Worm (Caenorhabditis elegans) whole organism, late embryonic: ENCODE measurements around the gene exl-1.

Source experiments
- C38D4.7 ChIP-seq: fragments of 200-800 bp; sonication (Bioruptor generic); optimal IDR thresholded peaks from 2 replicates; lab custom pipeline; 2018; ENCODE audit warnings: mild to moderate bottlenecking, missing genetic modification characterization, moderate library complexity, missing compliant biosample characterization
- F13H6.1 ChIP-seq: sonication (generic microtip); optimal IDR thresholded peaks from 2 replicates; lab custom pipeline; 2016; ENCODE audit warnings: missing genetic modification characterization, missing compliant biosample characterization
- K02D7.2 ChIP-seq: sonication (generic microtip); optimal IDR thresholded peaks from 2 replicates; lab custom pipeline; 2017; ENCODE audit warnings: mild to moderate bottlenecking, missing genetic modification characterization, missing compliant biosample characterization
- K09A11.1 ChIP-seq: sonication (generic microtip); optimal IDR thresholded peaks from 2 replicates; lab custom pipeline; 2017; ENCODE audit warnings: antibody characterized with exemption, mild to moderate bottlenecking, missing genetic modification characterization, missing compliant biosample characterization; ENCODE audit not compliant: insufficient read depth
- T23F11.4 ChIP-seq: fragments of 200-800 bp; sonication (Bioruptor generic); optimal IDR thresholded peaks from 2 replicates; lab custom pipeline; 2018; ENCODE audit warnings: mild to moderate bottlenecking, missing genetic modification characterization, missing compliant biosample characterization
- Y22D7AL.16 ChIP-seq: sonication (generic microtip); optimal IDR thresholded peaks from 2 replicates; lab custom pipeline; 2016; ENCODE audit warnings: missing genetic modification characterization, missing compliant biosample characterization
- ahr-1 ChIP-seq: sonication (generic microtip); optimal IDR thresholded peaks from 2 replicates; lab custom pipeline; 2016; ENCODE audit warnings: missing genetic modification characterization, missing compliant biosample characterization
- ama-1 ChIP-seq: fragments of 150-350 bp; optimal IDR thresholded peaks from 2 replicates; lab custom pipeline; 2014
- ceh-14 ChIP-seq: sonication (generic microtip); optimal IDR thresholded peaks from 2 replicates; lab custom pipeline; 2016; ENCODE audit warnings: missing genotype, missing genetic modification characterization, missing compliant biosample characterization
- ceh-18 ChIP-seq: sonication (generic microtip); optimal IDR thresholded peaks from 2 replicates; lab custom pipeline; 2016; ENCODE audit warnings: missing genetic modification characterization, missing compliant biosample characterization
- ceh-19 ChIP-seq: fragments of 200-800 bp; sonication (Bioruptor generic); optimal IDR thresholded peaks from 2 replicates; lab custom pipeline; 2018; ENCODE audit warnings: mild to moderate bottlenecking, missing genetic modification characterization, missing compliant biosample characterization
- ceh-22 ChIP-seq: sonication (generic microtip); optimal IDR thresholded peaks from 2 replicates; lab custom pipeline; 2017; ENCODE audit warnings: missing biosample characterization, missing genetic modification characterization
- ceh-30 ChIP-seq: fragments of 150-350 bp; optimal IDR thresholded peaks from 2 replicates; lab custom pipeline; 2014; ENCODE audit warnings: missing biosample characterization, missing genetic modification characterization
- ceh-31 ChIP-seq: sonication (generic microtip); optimal IDR thresholded peaks from 2 replicates; lab custom pipeline; 2016; ENCODE audit warnings: missing genetic modification characterization, missing compliant biosample characterization
- ceh-34 ChIP-seq: sonication (generic microtip); optimal IDR thresholded peaks from 2 replicates; lab custom pipeline; 2016; ENCODE audit warnings: mild to moderate bottlenecking, missing genetic modification characterization, missing compliant biosample characterization
- ceh-45 ChIP-seq: fragments of 200-800 bp; sonication (Bioruptor generic); IDR thresholded peaks from 2 replicates; pipeline ENCODE4 v1.3.6; 2022; ENCODE audit warnings: missing genetic modification reagents, missing genetic modification characterization, missing compliant biosample characterization
- ceh-6 ChIP-seq: fragments of 200-800 bp; sonication (Bioruptor generic); optimal IDR thresholded peaks from 2 replicates; lab custom pipeline; 2018; ENCODE audit warnings: mild to moderate bottlenecking, missing genetic modification characterization, missing compliant biosample characterization
- ceh-9 ChIP-seq: sonication (generic microtip); optimal IDR thresholded peaks from 2 replicates; lab custom pipeline; 2016; ENCODE audit warnings: mild to moderate bottlenecking, missing genetic modification characterization, inconsistent platforms, missing compliant biosample characterization
- che-1 ChIP-seq: sonication (generic microtip); optimal IDR thresholded peaks from 2 replicates; lab custom pipeline; 2016; ENCODE audit warnings: mild to moderate bottlenecking, missing genetic modification characterization, missing compliant biosample characterization
- elt-4 ChIP-seq: sonication (generic microtip); optimal IDR thresholded peaks from 2 replicates; lab custom pipeline; 2016; ENCODE audit warnings: missing genetic modification characterization, missing compliant biosample characterization
- fkh-10 ChIP-seq: fragments of 150-350 bp; optimal IDR thresholded peaks from 2 replicates; lab custom pipeline; 2014; ENCODE audit warnings: missing biosample characterization, missing genetic modification reagents, missing genetic modification characterization
- fkh-6 ChIP-seq: sonication (generic microtip); optimal IDR thresholded peaks from 2 replicates; lab custom pipeline; 2016; ENCODE audit warnings: missing genetic modification characterization, missing compliant biosample characterization
- gmeb-2 ChIP-seq: sonication (generic microtip); optimal IDR thresholded peaks from 2 replicates; lab custom pipeline; 2016; ENCODE audit warnings: missing genetic modification characterization, inconsistent platforms, missing compliant biosample characterization
- hlh-13 ChIP-seq: fragments of 200-800 bp; sonication (Bioruptor generic); optimal IDR thresholded peaks from 2 replicates; lab custom pipeline; 2018; ENCODE audit warnings: mild to moderate bottlenecking, missing genetic modification characterization, missing compliant biosample characterization
- hlh-15 ChIP-seq: sonication (generic microtip); optimal IDR thresholded peaks from 2 replicates; lab custom pipeline; 2016; ENCODE audit warnings: missing genetic modification characterization, missing compliant biosample characterization
- hlh-30 ChIP-seq: sonication (generic microtip); optimal IDR thresholded peaks from 2 replicates; lab custom pipeline; 2017; ENCODE audit warnings: antibody characterized with exemption, missing genetic modification characterization, missing compliant biosample characterization; ENCODE audit not compliant: insufficient read depth
- lin-11 ChIP-seq: fragments of 200-800 bp; sonication (Bioruptor generic); optimal IDR thresholded peaks from 2 replicates; lab custom pipeline; 2018; ENCODE audit warnings: mild to moderate bottlenecking, missing genetic modification characterization, missing compliant biosample characterization
- madf-2 ChIP-seq: sonication (generic microtip); optimal IDR thresholded peaks from 2 replicates; lab custom pipeline; 2017; ENCODE audit warnings: missing genetic modification characterization, missing compliant biosample characterization
- nhr-11 ChIP-seq: fragments of 150-350 bp; optimal IDR thresholded peaks from 2 replicates; lab custom pipeline; 2014; ENCODE audit warnings: missing biosample characterization, missing genetic modification characterization
- pag-3 ChIP-seq: sonication (generic microtip); optimal IDR thresholded peaks from 2 replicates; lab custom pipeline; 2016; ENCODE audit warnings: missing compliant biosample characterization, missing genetic modification characterization, borderline replicate concordance
- pat-9 ChIP-seq: fragments of 200-800 bp; sonication (Bioruptor generic); optimal IDR thresholded peaks from 2 replicates; lab custom pipeline; 2018; ENCODE audit warnings: mild to moderate bottlenecking, missing genetic modification characterization, moderate library complexity, missing compliant biosample characterization
- pax-1 ChIP-seq: fragments of 150-350 bp; optimal IDR thresholded peaks from 2 replicates; lab custom pipeline; 2014; ENCODE audit warnings: missing biosample characterization, missing genetic modification characterization
- pha-2 ChIP-seq: sonication (generic microtip); optimal IDR thresholded peaks from 2 replicates; lab custom pipeline; 2017; ENCODE audit warnings: mild to moderate bottlenecking, missing genetic modification characterization, missing compliant biosample characterization
- pros-1 ChIP-seq: fragments of 150-350 bp; optimal IDR thresholded peaks from 2 replicates; lab custom pipeline; 2014; ENCODE audit warnings: missing biosample characterization, missing genetic modification reagents, missing genetic modification characterization
- rnt-1 ChIP-seq: sonication (generic microtip); optimal IDR thresholded peaks from 2 replicates; lab custom pipeline; 2016; ENCODE audit warnings: missing genetic modification characterization, missing compliant biosample characterization
- sdc-2 ChIP-seq: sonication (generic microtip); optimal IDR thresholded peaks from 2 replicates; lab custom pipeline; 2016; ENCODE audit warnings: missing genotype, missing genetic modification characterization, missing compliant biosample characterization
- sox-2 ChIP-seq: fragments of 200-800 bp; sonication (Bioruptor generic); IDR thresholded peaks from 2 replicates; pipeline ENCODE4 v1.3.6; 2022; ENCODE audit warnings: missing genetic modification reagents, missing genetic modification characterization, missing compliant biosample characterization
- sox-4 ChIP-seq: sonication (generic microtip); optimal IDR thresholded peaks from 2 replicates; lab custom pipeline; 2017; ENCODE audit warnings: mild to moderate bottlenecking, missing genetic modification characterization, inconsistent platforms, missing compliant biosample characterization
- tbx-2 ChIP-seq: sonication (generic microtip); optimal IDR thresholded peaks from 2 replicates; lab custom pipeline; 2016; ENCODE audit warnings: missing genetic modification characterization, missing compliant biosample characterization
- tbx-7 ChIP-seq: sonication (generic microtip); optimal IDR thresholded peaks from 2 replicates; lab custom pipeline; 2016; ENCODE audit warnings: missing genotype, missing genetic modification characterization, missing compliant biosample characterization
- unc-42 ChIP-seq: sonication (generic microtip); optimal IDR thresholded peaks from 2 replicates; lab custom pipeline; 2016; ENCODE audit warnings: missing genotype, missing genetic modification characterization, missing compliant biosample characterization
- unc-86 ChIP-seq: sonication (generic microtip); optimal IDR thresholded peaks from 2 replicates; lab custom pipeline; 2016; ENCODE audit warnings: missing genetic modification characterization, missing compliant biosample characterization
- zip-5 ChIP-seq: sonication (generic microtip); optimal IDR thresholded peaks from 2 replicates; lab custom pipeline; 2016; ENCODE audit warnings: missing genetic modification characterization, missing compliant biosample characterization
- ztf-16 ChIP-seq: sonication (generic microtip); optimal IDR thresholded peaks from 2 replicates; lab custom pipeline; 2017; ENCODE audit warnings: missing genetic modification characterization, missing compliant biosample characterization

The exl-1 gene

DNA sequence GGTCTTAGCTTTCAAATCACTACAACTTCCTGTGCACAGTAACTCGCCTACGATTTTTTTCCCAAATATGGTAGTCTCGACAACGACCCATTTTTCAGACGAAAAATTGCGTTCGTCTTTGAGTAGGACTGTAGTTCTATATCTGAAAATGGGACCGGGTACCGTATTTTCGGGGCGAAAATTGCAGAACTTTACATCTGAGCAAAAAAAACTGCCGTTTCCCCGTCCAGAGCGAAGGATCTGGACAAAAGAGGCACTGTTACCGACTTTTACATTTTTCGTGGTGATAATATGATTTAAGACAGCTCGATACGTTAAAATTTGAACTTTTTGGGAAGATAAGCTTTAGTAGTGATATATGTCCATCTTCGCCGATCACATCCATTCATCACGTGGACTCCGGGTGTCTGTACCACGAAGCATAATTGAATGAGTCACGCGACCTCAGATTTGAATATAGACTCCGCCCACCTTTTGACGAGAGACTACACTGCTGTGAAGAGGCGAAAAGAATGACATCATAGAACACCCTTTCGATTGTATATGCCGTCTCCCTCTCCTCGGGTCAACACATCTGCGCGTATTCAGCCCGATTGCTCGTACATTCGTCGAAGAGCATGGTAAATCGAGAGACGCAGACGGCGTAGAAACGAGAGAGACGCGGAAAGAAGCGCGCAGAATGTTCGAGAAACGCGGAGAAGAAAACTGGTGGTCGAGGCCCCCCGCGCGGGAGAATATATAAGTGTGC, 8.4 kb downstream of the exl-1 start (continued):
- no peak for TF ChIP-seq ztf-16 (tag; lab: Kevin White, UChicago)
- no peak for TF ChIP-seq fkh-10
- TF ChIP-seq pros-1 (tag; lab: Kevin White, UChicago) = peak; percentile 84
- no peak for TF ChIP-seq K02D7.2
- peak; percentile 97 for TF ChIP-seq hlh-30 (tag; lab: Kevin White, UChicago)
- peak; percentile 8 for TF ChIP-seq tbx-7
- peak; percentile 53 for TF ChIP-seq unc-42
- TF ChIP-seq ceh-18 (tag; lab: Kevin White, UChicago) = peak; percentile 43
- no peak for TF ChIP-seq hlh-15 (tag; lab: Kevin White, UChicago)
- TF ChIP-seq nhr-11 (tag; lab: Kevin White, UChicago) = no peak
- TF ChIP-seq elt-4 = no peak
- TF ChIP-seq pag-3 (tag; lab: Kevin White, UChicago) = no peak
- no peak for TF ChIP-seq K09A11.1
- TF ChIP-seq pax-1 (tag; lab: Kevin White, UChicago) = peak; percentile 18
- TF ChIP-seq sox-2 (GFP tag; lab: Robert Waterston, UW) = peak; percentile 85
- TF ChIP-seq ceh-22 (tag; lab: Kevin White, UChicago) = peak; percentile 77
- TF ChIP-seq fkh-6 = no peak
- peak; percentile 38 for TF ChIP-seq ceh-19 (GFP tag; lab: Kevin White, UChicago)
- no peak for TF ChIP-seq hlh-13 (GFP tag; lab: Kevin White, UChicago)
- peak; percentile 74 for TF ChIP-seq ceh-14 (tag; lab: Kevin White, UChicago)
- no peak for TF ChIP-seq madf-2 (tag; lab: Kevin White, UChicago)

ce11 chrII:14404266-14404665, 9.0 kb downstream of the exl-1 start:
- no peak for TF ChIP-seq unc-86
- no peak for TF ChIP-seq sox-4 (tag; lab: Kevin White, UChicago)
- no peak for TF ChIP-seq ceh-6 (GFP tag; lab: Kevin White, UChicago)
- peak; percentile 13 for TF ChIP-seq pax-1 (tag; lab: Kevin White, UChicago)
- no peak for TF ChIP-seq fkh-10
- TF ChIP-seq sdc-2 (tag; lab: Kevin White, UChicago) = no peak
- TF ChIP-seq hlh-30 (tag; lab: Kevin White, UChicago) = peak; percentile 44
- peak; percentile 29 for TF ChIP-seq ama-1

DNA sequence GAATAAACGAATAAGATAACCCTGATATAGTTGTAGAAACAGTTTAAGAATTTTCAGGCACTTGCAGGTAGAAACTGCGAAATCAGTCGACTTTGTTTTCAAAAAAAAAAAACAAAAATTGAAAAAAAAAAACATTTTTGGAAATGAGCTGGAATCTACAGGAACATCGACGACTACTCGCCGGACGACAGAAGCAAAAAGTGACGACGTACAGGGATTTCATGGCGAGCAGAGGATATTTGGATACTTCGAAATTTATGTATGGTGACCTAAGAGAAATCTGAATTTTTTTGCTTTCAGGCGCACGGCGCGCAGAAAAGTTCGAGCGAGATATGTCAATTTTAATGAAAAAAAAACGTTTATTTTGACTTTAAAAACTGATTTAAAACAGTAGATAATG, 12.2 kb downstream of the exl-1 start:
- TF ChIP-seq pat-9 = no peak
- TF ChIP-seq zip-5 (tag; lab: Kevin White, UChicago) = no peak
- TF ChIP-seq ceh-19 (GFP tag; lab: Kevin White, UChicago) = no peak

DNA sequence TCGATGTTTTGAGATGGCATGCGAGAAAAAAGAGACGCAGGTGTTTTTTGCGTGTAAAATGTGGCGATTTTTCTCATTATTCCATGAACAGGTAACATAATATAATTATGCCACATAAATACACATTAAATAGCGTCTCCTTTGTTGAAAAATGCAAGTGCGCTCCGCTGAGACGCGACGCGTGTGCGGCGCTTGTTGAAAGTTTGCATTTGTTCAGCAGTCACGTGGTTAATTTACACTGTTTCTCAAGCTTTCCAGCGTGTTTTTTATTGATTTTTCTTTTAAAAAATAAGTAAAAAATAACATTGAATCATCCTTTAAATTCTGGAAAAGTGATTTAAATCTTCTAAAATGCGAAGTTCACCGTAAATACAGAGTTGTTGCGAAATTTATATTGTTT, 13.7 kb downstream of the exl-1 start:
- TF ChIP-seq gmeb-2 (tag; lab: Kevin White, UChicago) = no peak
- no peak for TF ChIP-seq che-1 (tag; lab: Kevin White, UChicago)
- no peak for TF ChIP-seq Y22D7AL.16 (tag; lab: Kevin White, UChicago)
- no peak for TF ChIP-seq T23F11.4 (GFP tag; lab: Kevin White, UChicago)
- peak; percentile 89 for TF ChIP-seq ceh-30 (tag; lab: Kevin White, UChicago)
- peak; percentile 2 for TF ChIP-seq pha-2 (tag; lab: Kevin White, UChicago)
- TF ChIP-seq C38D4.7 (GFP tag; lab: Kevin White, UChicago) = no peak
- no peak for TF ChIP-seq ztf-16 (tag; lab: Kevin White, UChicago)
- no peak; the same call in 1 of the 2 replicates for TF ChIP-seq sox-2 (GFP tag; lab: Robert Waterston, UW)
- peak; percentile 52 for TF ChIP-seq ceh-34 (tag; lab: Kevin White, UChicago)
- TF ChIP-seq pros-1 (tag; lab: Kevin White, UChicago) = no peak
- no peak for TF ChIP-seq ceh-9 (tag; lab: Kevin White, UChicago)
- TF ChIP-seq ceh-14 (tag; lab: Kevin White, UChicago) = peak; percentile 5
- no peak for TF ChIP-seq hlh-13 (GFP tag; lab: Kevin White, UChicago)
- TF ChIP-seq unc-86 = no peak
- no peak for TF ChIP-seq lin-11
- TF ChIP-seq tbx-7 = no peak
- TF ChIP-seq ceh-31 (tag; lab: Kevin White, UChicago) = peak; percentile 71
- TF ChIP-seq ceh-45 (GFP tag; lab: Robert Waterston, UW) = no peak
- TF ChIP-seq sdc-2 (tag; lab: Kevin White, UChicago) = no peak
- TF ChIP-seq tbx-2 (tag; lab: Kevin White, UChicago) = peak; percentile 47
- TF ChIP-seq elt-4 = no peak
- TF ChIP-seq F13H6.1 (tag; lab: Kevin White, UChicago) = no peak
- TF ChIP-seq ama-1 = no peak
- peak; percentile 95 for TF ChIP-seq unc-42
- no peak for TF ChIP-seq zip-5 (tag; lab: Kevin White, UChicago)
- TF ChIP-seq fkh-6 = no peak
- no peak for TF ChIP-seq ahr-1 (tag; lab: Kevin White, UChicago)
- no peak for TF ChIP-seq ceh-19 (GFP tag; lab: Kevin White, UChicago)
- peak; percentile 11 for TF ChIP-seq rnt-1 (tag; lab: Kevin White, UChicago)
- no peak for TF ChIP-seq ceh-22 (tag; lab: Kevin White, UChicago)
